Fruit fly (Drosophila melanogaster): ENCODE data around the gene Apl.

Apl gene

DNA sequence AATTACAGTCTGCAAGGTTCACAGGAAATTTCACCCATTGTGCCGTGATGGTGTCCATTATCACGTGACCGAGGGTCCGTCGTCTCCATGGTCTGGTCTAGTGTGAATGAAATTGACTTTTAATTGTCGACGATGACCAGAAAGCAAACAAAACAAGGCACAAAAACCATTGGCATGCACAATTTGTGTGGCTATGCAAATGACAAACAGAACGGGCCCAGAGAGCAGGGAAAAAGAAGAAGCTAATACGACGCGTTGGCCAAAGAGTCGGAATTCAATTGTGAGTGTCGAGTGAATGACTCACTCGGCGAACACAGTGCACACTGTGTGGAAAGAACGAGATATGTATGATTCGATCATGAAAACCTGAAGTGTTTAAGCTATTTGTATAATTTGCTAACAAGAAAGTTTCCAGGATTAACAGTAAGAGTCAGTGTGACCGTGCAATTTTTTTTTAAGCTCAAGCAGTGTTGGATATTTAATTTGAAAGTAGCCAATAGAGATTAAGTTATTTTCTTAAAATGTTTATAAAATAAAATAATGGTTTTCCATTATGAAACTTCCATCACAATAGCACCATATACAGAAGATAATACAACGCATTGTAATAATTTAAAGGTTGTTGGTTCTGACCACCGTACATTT, 40.7 kb downstream of the Apl start (continued):
- TF ChIP-seq CG15479 (GFP tag; optimal IDR thresholded peaks at IDR 0.05) (no peak), NfI (GFP tag; optimal IDR thresholded peaks at IDR 0.05) (peak; percentile 26), kni (GFP tag; optimal IDR thresholded peaks at IDR 0.05) (no peak), lola (GFP tag; optimal IDR thresholded peaks at IDR 0.05) (peak in 1 of 3 experiments; percentile 59), CG7839 (tag; optimal IDR thresholded peaks at IDR 0.05) (peak; percentile 58), tx (GFP tag; optimal IDR thresholded peaks at IDR 0.05) (no peak), D (optimal IDR thresholded peaks at IDR 0.05) (no peak), D (GFP tag; optimal IDR thresholded peaks at IDR 0.05) (no peak), Med (GFP tag) (peak; percentile 42), nerfin-1 (tag; optimal IDR thresholded peaks at IDR 0.05) (no peak), B-H2 (GFP tag; optimal IDR thresholded peaks at IDR 0.05) (no peak), Elba2 (GFP tag; optimal IDR thresholded peaks at IDR 0.05) (no peak), en (GFP tag; optimal IDR thresholded peaks at IDR 0.05) (no peak), CG34224 (GFP tag; IDR thresholded peaks at IDR 0.05; ENCODE audit: partially characterized antibody) (no peak), Pdp1 (GFP tag; optimal IDR thresholded peaks at IDR 0.05) (no peak), Trl (optimal IDR thresholded peaks at IDR 0.05) (no peak), Trl (GFP tag; optimal IDR thresholded peaks at IDR 0.05) (no peak), cad (GFP tag; optimal IDR thresholded peaks at IDR 0.05) (no peak), CG12769 (tag; optimal IDR thresholded peaks at IDR 0.05) (no peak), lab (GFP tag; optimal IDR thresholded peaks at IDR 0.05) (peak; percentile 41), CG12155 (GFP tag; optimal IDR thresholded peaks at IDR 0.05) (no peak), CG7271 (tag; optimal IDR thresholded peaks at IDR 0.05) (no peak), Poxn (GFP tag; IDR thresholded peaks at IDR 0.05) (no peak), CG7556 (GFP tag; optimal IDR thresholded peaks at IDR 0.05) (peak; percentile 45), Doc3 (GFP tag; IDR thresholded peaks at IDR 0.05; ENCODE audit: partially characterized antibody) (no peak), ac (GFP tag; optimal IDR thresholded peaks at IDR 0.05) (no peak), Xrp1 (GFP tag; IDR thresholded peaks at IDR 0.05) (no peak), row (GFP tag; IDR thresholded peaks at IDR 0.05) (peak; percentile 54; the same call in 2 of the 3 replicates), zen (tag; optimal IDR thresholded peaks at IDR 0.05) (no peak), tna (GFP tag; IDR thresholded peaks at IDR 0.05; ENCODE audit: partially characterized antibody) (no peak), CG17829 (tag; optimal IDR thresholded peaks at IDR 0.05) (peak; percentile 14), CG10979 (tag; optimal IDR thresholded peaks at IDR 0.05) (peak; percentile 49), rib (GFP tag; IDR thresholded peaks at IDR 0.05) (no peak), grau (tag; optimal IDR thresholded peaks at IDR 0.05) (peak; percentile 81), CG7745 (tag; optimal IDR thresholded peaks at IDR 0.05) (no peak), HHEX (GFP tag; optimal IDR thresholded peaks at IDR 0.05) (no peak), bsh (GFP tag; optimal IDR thresholded peaks at IDR 0.05) (peak; percentile 21 to 43), fd3F (GFP tag; optimal IDR thresholded peaks at IDR 0.05) (no peak), CG3281 (GFP tag; optimal IDR thresholded peaks at IDR 0.05) (no peak), pros (GFP tag; optimal IDR thresholded peaks at IDR 0.05) (no peak), schlank (tag; optimal IDR thresholded peaks at IDR 0.05) (no peak), lilli (GFP tag; optimal IDR thresholded peaks at IDR 0.05) (peak; percentile 37), CG15269 (tag; optimal IDR thresholded peaks at IDR 0.05) (peak; percentile 44), gcm2 (GFP tag; optimal IDR thresholded peaks at IDR 0.05) (no peak), cg (GFP tag; optimal IDR thresholded peaks at IDR 0.05) (no peak), CG2116 (GFP tag; optimal IDR thresholded peaks at IDR 0.05) (no peak), Hr51 (GFP tag; optimal IDR thresholded peaks at IDR 0.05) (no peak), CG1832 (GFP tag; optimal IDR thresholded peaks at IDR 0.05) (no peak), CG12942 (GFP tag; optimal IDR thresholded peaks at IDR 0.05) (no peak)

Measured in whole organism, embryonic.